Worm (Caenorhabditis elegans) whole organism, L4 larva: ENCODE results near the gene fat-7.

Experiments
- ctbp-1 ChIP-seq: fragments of 200-800 bp; sonication (Bioruptor generic); IDR thresholded peaks from 2 replicates; pipeline ENCODE4 v1.3.6; 2022; ENCODE audit warnings: missing genetic modification reagents, missing genetic modification characterization, missing compliant biosample characterization
- daf-19 ChIP-seq: fragments of 200-800 bp; sonication (Bioruptor generic); conservative IDR thresholded peaks from 2 replicates; pipeline ENCODE4 v1.3.6; 2022; ENCODE audit warnings: missing genetic modification characterization, missing compliant biosample characterization
- egl-43 ChIP-seq: fragments of 200-800 bp; sonication (Bioruptor generic); IDR thresholded peaks from 2 replicates; pipeline ENCODE4 v1.3.6; 2022; ENCODE audit warnings: missing genetic modification reagents, missing genetic modification characterization, missing compliant biosample characterization
- lin-15B ChIP-seq: fragments of 150-350 bp; sonication (generic microtip); optimal IDR thresholded peaks from 3 replicates; lab custom pipeline; 2014; ENCODE audit warnings: missing biosample characterization, missing genetic modification characterization
- ztf-11 ChIP-seq: fragments of 150-350 bp; optimal IDR thresholded peaks from 2 replicates; lab custom pipeline; 2014; ENCODE audit warnings: missing biosample characterization, missing genetic modification characterization

DNA sequence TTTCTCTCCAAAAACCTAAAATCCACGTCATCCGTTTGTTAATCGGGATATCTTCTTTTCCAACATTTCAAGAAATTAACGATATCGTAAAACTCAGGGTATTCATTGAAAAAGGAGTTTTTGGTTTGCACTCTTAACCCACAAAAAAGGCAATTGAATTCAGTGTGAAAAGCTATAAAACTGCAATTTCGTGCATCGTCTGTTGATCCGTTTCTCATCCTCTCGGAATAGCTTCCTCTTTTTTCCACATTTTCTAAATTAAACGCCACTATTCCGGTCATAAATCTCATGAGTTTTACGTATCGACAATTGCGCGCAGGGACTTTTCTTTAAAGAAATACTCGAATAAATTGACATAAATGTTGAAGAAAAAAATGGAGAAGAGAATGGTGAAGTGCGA lies 40.7 kb downstream of the fat-7 start:
- TF ChIP-seq ctbp-1 = no peak
- TF ChIP-seq egl-43 (GFP tag; lab: Robert Waterston, UW) = no peak
- TF ChIP-seq daf-19 = no peak
- TF ChIP-seq lin-15B (tag; lab: Kevin White, UChicago) = no peak
- TF ChIP-seq ztf-11 = no peak
